Worm (Caenorhabditis elegans) whole organism, L4/young adult: ENCODE data around the gene F36D3.14.

Experiments
- W03F9.2 ChIP-seq: fragments of 150-350 bp; optimal IDR thresholded peaks from 2 replicates; lab custom pipeline; 2014; ENCODE audit warnings: missing biosample characterization, missing genetic modification characterization
- dao-5 ChIP-seq: sonication (generic microtip); optimal IDR thresholded peaks from 2 replicates; lab custom pipeline; 2016; ENCODE audit warnings: missing genotype, missing genetic modification characterization, moderate library complexity, missing compliant biosample characterization
- him-1 ChIP-seq: sonication (generic microtip); optimal IDR thresholded peaks from 2 replicates; lab custom pipeline; 2016; ENCODE audit warnings: missing genotype, missing genetic modification reagents, missing genetic modification characterization, missing compliant biosample characterization

F36D3.14 gene

ce11 chrV:16460866-16461265, 42.2 kb downstream of the F36D3.14 start, which contains the start of gene srh-142:
TSS of gene srh-142 (minus strand) at chrV:16460966.
- TF ChIP-seq W03F9.2 (tag; lab: Kevin White, UChicago): no peak
- no peak for TF ChIP-seq him-1 (tag; lab: Kevin White, UChicago)
- no peak for TF ChIP-seq dao-5

ce11 chrV:16459377-16459776, 43.7 kb downstream of the F36D3.14 start:
- no peak for TF ChIP-seq dao-5
- TF ChIP-seq W03F9.2 (tag; lab: Kevin White, UChicago): no peak
- TF ChIP-seq him-1 (tag; lab: Kevin White, UChicago): no peak

ce11 chrV:16458714-16459113, 44.4 kb downstream of the F36D3.14 start, which contains the start of gene str-15:
TSS of gene str-15 (minus strand) at chrV:16458814.
- no peak for TF ChIP-seq him-1 (tag; lab: Kevin White, UChicago)
- no peak for TF ChIP-seq W03F9.2 (tag; lab: Kevin White, UChicago)
- TF ChIP-seq dao-5: no peak

- TF ChIP-seq him-1 (tag; lab: Kevin White, UChicago): no peak
- TF ChIP-seq W03F9.2 (tag; lab: Kevin White, UChicago): no peak
Observed at ce11 chrV:16455065-16455464, 48.0 kb downstream of the F36D3.14 start, which contains the start of gene str-14. TSS of gene str-14 (minus strand) at chrV:16455165.
